Fruit fly (Drosophila melanogaster): ENCODE data around the gene CG7420.

Gene CG7420

dm6 chr2L:1473427-1473826, 29.3 kb downstream of the CG7420 start:
- TF ChIP-seq Sin3A (optimal IDR thresholded peaks at IDR 0.05): no peak
- TF ChIP-seq Ada2b (GFP tag; IDR thresholded peaks at IDR 0.05): peak; percentile 48
- TF ChIP-seq pnt (GFP tag; optimal IDR thresholded peaks at IDR 0.05): peak; percentile 35
- TF ChIP-seq Mad (GFP tag; optimal IDR thresholded peaks at IDR 0.05): no peak
- no peak for TF ChIP-seq CG34376 (GFP tag; optimal IDR thresholded peaks at IDR 0.05)
- TF ChIP-seq Nf-YC (tag; optimal IDR thresholded peaks at IDR 0.05): no peak
- TF ChIP-seq pros (GFP tag; optimal IDR thresholded peaks at IDR 0.05): peak; percentile 89
- no peak for TF ChIP-seq vfl (GFP tag; optimal IDR thresholded peaks at IDR 0.05)
- no peak for TF ChIP-seq fd64A (GFP tag; optimal IDR thresholded peaks at IDR 0.05)
- no peak for TF ChIP-seq lov (optimal IDR thresholded peaks at IDR 0.05)
- peak; percentile 72; the same call in 2 of the 3 replicates for TF ChIP-seq lov (GFP tag; IDR thresholded peaks at IDR 0.05)
- no peak for TF ChIP-seq zen2 (GFP tag; IDR thresholded peaks at IDR 0.05; ENCODE audit: partially characterized antibody)
- TF ChIP-seq Vsx1 (GFP tag; optimal IDR thresholded peaks at IDR 0.05): no peak
- TF ChIP-seq sr (GFP tag; IDR thresholded peaks at IDR 0.05): no peak
- no peak for TF ChIP-seq Doc2 (GFP tag; IDR thresholded peaks at IDR 0.05)
- no peak for TF ChIP-seq HmgD (GFP tag; optimal IDR thresholded peaks at IDR 0.05)
- TF ChIP-seq ato (GFP tag; IDR thresholded peaks at IDR 0.05; ENCODE audit: partially characterized antibody): no peak
- TF ChIP-seq CG2875 (GFP tag; optimal IDR thresholded peaks at IDR 0.05): peak; percentile 21
- peak; percentile 26 for TF ChIP-seq grau (tag; optimal IDR thresholded peaks at IDR 0.05)
- 0 out of 3 replicates have a peak, but pooled peaks have one; percentile 16 for TF ChIP-seq knrl (GFP tag; IDR thresholded peaks at IDR 0.05; ENCODE audit: partially characterized antibody)
- TF ChIP-seq CG30020 (tag; optimal IDR thresholded peaks at IDR 0.05): no peak
- TF ChIP-seq CG4424 (GFP tag; optimal IDR thresholded peaks at IDR 0.05): peak; percentile 44
- peak; percentile 85 for TF ChIP-seq row (GFP tag; IDR thresholded peaks at IDR 0.05)
- no peak for TF ChIP-seq CG7271 (tag; optimal IDR thresholded peaks at IDR 0.05)
- TF ChIP-seq MBD-R2 (GFP tag; IDR thresholded peaks at IDR 0.05): peak; percentile 28; the same call in 1 of the 2 replicates
- TF ChIP-seq sna (GFP tag; IDR thresholded peaks at IDR 0.05; ENCODE audit: partially characterized antibody): no peak
- TF ChIP-seq CG9797 (GFP tag; optimal IDR thresholded peaks at IDR 0.05): no peak
- TF ChIP-seq ranshi (GFP tag; IDR thresholded peaks at IDR 0.05): peak; percentile 56; the same call in 1 of the 2 replicates
- no peak for TF ChIP-seq BtbVII (GFP tag; optimal IDR thresholded peaks at IDR 0.05)
- peak; percentile 44; the same call in 1 of the 2 replicates for TF ChIP-seq CG9215 (GFP tag; IDR thresholded peaks at IDR 0.05)
- 0 out of 4 replicates have a peak, but pooled peaks have one; percentile 56 for TF ChIP-seq chinmo (GFP tag; IDR thresholded peaks at IDR 0.05; ENCODE audit: partially characterized antibody)
- TF ChIP-seq CG9437 (GFP tag; optimal IDR thresholded peaks at IDR 0.05): no peak
- no peak for TF ChIP-seq CG6654 (GFP tag; optimal IDR thresholded peaks at IDR 0.05)
- TF ChIP-seq Nf-YA (GFP tag; IDR thresholded peaks at IDR 0.05): peak; percentile 61; the same call in 1 of the 2 replicates
- peak; percentile 46; the same call in 1 of the 3 replicates for TF ChIP-seq z (GFP tag; IDR thresholded peaks at IDR 0.05)
- TF ChIP-seq CG17612 (GFP tag; IDR thresholded peaks at IDR 0.05): no peak
- no peak for TF ChIP-seq CG7963 (GFP tag; IDR thresholded peaks at IDR 0.05; ENCODE audit: partially characterized antibody)
- TF ChIP-seq NC2α (GFP tag; optimal IDR thresholded peaks at IDR 0.05): no peak
- TF ChIP-seq CG33213 (GFP tag; optimal IDR thresholded peaks at IDR 0.05): no peak
- peak; percentile 13 for TF ChIP-seq az2 (GFP tag; optimal IDR thresholded peaks at IDR 0.05)
- no peak for TF ChIP-seq E2f2 (GFP tag; IDR thresholded peaks at IDR 0.05)
- TF ChIP-seq ssp (GFP tag; IDR thresholded peaks at IDR 0.05): peak; percentile 31; the same call in 1 of the 2 replicates
- peak; percentile 52 for TF ChIP-seq chn (GFP tag; optimal IDR thresholded peaks at IDR 0.05)
- TF ChIP-seq Ets97D (GFP tag; optimal IDR thresholded peaks at IDR 0.05): no peak
- TF ChIP-seq CG6689 (GFP tag; IDR thresholded peaks at IDR 0.05): peak; percentile 68
- peak; percentile 18 for TF ChIP-seq CG1602 (GFP tag; optimal IDR thresholded peaks at IDR 0.05)
- no peak for TF ChIP-seq cwo (GFP tag; optimal IDR thresholded peaks at IDR 0.05)
- TF ChIP-seq CG4707 (GFP tag; optimal IDR thresholded peaks at IDR 0.05): no peak
- peak; percentile 27; the same call in 1 of the 2 replicates for TF ChIP-seq Awh (GFP tag; IDR thresholded peaks at IDR 0.05)
- peak; percentile 10 for TF ChIP-seq CG6813 (GFP tag; optimal IDR thresholded peaks at IDR 0.05)
- no peak for TF ChIP-seq CG15514 (GFP tag; optimal IDR thresholded peaks at IDR 0.05)

All from whole organism, embryonic.